Fruit fly (Drosophila melanogaster): ENCODE data around the gene CG15254.

dm6 chr2L:15629596-15630168 lies 15.1 kb upstream of the CG15254 start, which contains the start of gene CG18480:
- TF ChIP-seq Crg-1 (GFP tag; optimal IDR thresholded peaks at IDR 0.05) (no peak), cic (GFP tag; optimal IDR thresholded peaks at IDR 0.05) (no peak), CG7101 (tag; optimal IDR thresholded peaks at IDR 0.05) (peak; percentile 74), kay (GFP tag; ENCODE audit: borderline replicate concordance) (peak; percentile 97), CG11617 (GFP tag; optimal IDR thresholded peaks at IDR 0.05) (peak; percentile 48), Mnt (GFP tag; optimal IDR thresholded peaks at IDR 0.05) (peak; percentile 70), Clk (GFP tag; optimal IDR thresholded peaks at IDR 0.05) (no peak), ovo (GFP tag; optimal IDR thresholded peaks at IDR 0.05) (no peak), toe (GFP tag; optimal IDR thresholded peaks at IDR 0.05) (peak; percentile 67), CG7045 (GFP tag; optimal IDR thresholded peaks at IDR 0.05) (peak; percentile 46), CG1620 (GFP tag; optimal IDR thresholded peaks at IDR 0.05) (peak; percentile 16), tj (GFP tag; optimal IDR thresholded peaks at IDR 0.05) (no peak)

Data from whole organism, adult.